Worm (Caenorhabditis elegans) whole organism, early embryonic: ENCODE results near the gene abcf-3.

Experiments used
- B0310.2 ChIP-seq: sonication (generic microtip); optimal IDR thresholded peaks from 2 replicates; lab custom pipeline; 2016; ENCODE audit warnings: mild to moderate bottlenecking, missing genetic modification characterization, missing compliant biosample characterization
- F13C5.2 ChIP-seq: sonication (generic microtip); optimal IDR thresholded peaks from 2 replicates; lab custom pipeline; 2017; ENCODE audit warnings: mild to moderate bottlenecking, missing genetic modification characterization, inconsistent platforms, missing compliant biosample characterization
- aly-1 ChIP-seq: sonication (generic microtip); optimal IDR thresholded peaks from 2 replicates; lab custom pipeline; 2016; ENCODE audit warnings: missing genetic modification characterization, missing compliant biosample characterization
- ama-1 ChIP-seq: fragments of 150-350 bp; optimal IDR thresholded peaks from 2 replicates; lab custom pipeline; 2014
- ceh-13 ChIP-seq: fragments of 200-800 bp; sonication (Bioruptor generic); optimal IDR thresholded peaks from 2 replicates; lab custom pipeline; 2018; ENCODE audit warnings: mild to moderate bottlenecking, missing genetic modification characterization, missing compliant biosample characterization
- ceh-36 ChIP-seq: sonication (generic microtip); optimal IDR thresholded peaks from 2 replicates; lab custom pipeline; 2016; ENCODE audit warnings: missing genetic modification characterization, inconsistent platforms, missing compliant biosample characterization
- ets-7 ChIP-seq: sonication (generic microtip); optimal IDR thresholded peaks from 2 replicates; lab custom pipeline; 2016; ENCODE audit warnings: missing genotype, missing genetic modification characterization, missing compliant biosample characterization
- flt-1 ChIP-seq: fragments of 200-800 bp; sonication (Bioruptor generic); IDR thresholded peaks from 2 replicates; pipeline ENCODE4 v1.3.6; 2022; ENCODE audit warnings: missing genetic modification characterization, missing compliant biosample characterization
- hmbx-1 ChIP-seq: sonication (generic microtip); optimal IDR thresholded peaks from 2 replicates; lab custom pipeline; 2016; ENCODE audit warnings: mild to moderate bottlenecking, missing genetic modification characterization, missing compliant biosample characterization
- hmg-4 ChIP-seq: fragments of 200-800 bp; sonication (Bioruptor generic); optimal IDR thresholded peaks from 2 replicates; lab custom pipeline; 2018; ENCODE audit warnings: mild to moderate bottlenecking, missing genetic modification characterization, missing compliant biosample characterization
- hnd-1 ChIP-seq: sonication (generic microtip); optimal IDR thresholded peaks from 2 replicates; lab custom pipeline; 2016; ENCODE audit warnings: missing genetic modification characterization, missing compliant biosample characterization
- pes-1 ChIP-seq: fragments of 200-800 bp; sonication (Bioruptor generic); IDR thresholded peaks from 2 replicates; pipeline ENCODE4 v1.3.6; 2022; ENCODE audit warnings: missing genetic modification reagents, missing genetic modification characterization, missing compliant biosample characterization
- scrt-1 ChIP-seq: fragments of 200-800 bp; sonication (Bioruptor generic); IDR thresholded peaks from 2 replicates; pipeline ENCODE4 v1.3.6; 2022; ENCODE audit warnings: missing genetic modification characterization, missing compliant biosample characterization
- sea-1 ChIP-seq: fragments of 200-800 bp; sonication (Bioruptor generic); conservative IDR thresholded peaks from 2 replicates; pipeline ENCODE4 v1.3.6; 2022; ENCODE audit warnings: missing genetic modification characterization, missing compliant biosample characterization
- tbx-11 ChIP-seq: fragments of 200-800 bp; sonication (Bioruptor generic); IDR thresholded peaks from 2 replicates; pipeline ENCODE4 v1.3.6; 2022; ENCODE audit warnings: missing genetic modification characterization, missing compliant biosample characterization
- tbx-37 ChIP-seq: fragments of 200-800 bp; sonication (Bioruptor generic); conservative IDR thresholded peaks from 2 replicates; pipeline ENCODE4 v1.3.6; 2022; ENCODE audit warnings: missing genetic modification reagents, missing genetic modification characterization, missing compliant biosample characterization
- tra-4 ChIP-seq: sonication (generic microtip); optimal IDR thresholded peaks from 2 replicates; lab custom pipeline; 2017; ENCODE audit warnings: missing genetic modification characterization, missing compliant biosample characterization

abcf-3 gene

DNA sequence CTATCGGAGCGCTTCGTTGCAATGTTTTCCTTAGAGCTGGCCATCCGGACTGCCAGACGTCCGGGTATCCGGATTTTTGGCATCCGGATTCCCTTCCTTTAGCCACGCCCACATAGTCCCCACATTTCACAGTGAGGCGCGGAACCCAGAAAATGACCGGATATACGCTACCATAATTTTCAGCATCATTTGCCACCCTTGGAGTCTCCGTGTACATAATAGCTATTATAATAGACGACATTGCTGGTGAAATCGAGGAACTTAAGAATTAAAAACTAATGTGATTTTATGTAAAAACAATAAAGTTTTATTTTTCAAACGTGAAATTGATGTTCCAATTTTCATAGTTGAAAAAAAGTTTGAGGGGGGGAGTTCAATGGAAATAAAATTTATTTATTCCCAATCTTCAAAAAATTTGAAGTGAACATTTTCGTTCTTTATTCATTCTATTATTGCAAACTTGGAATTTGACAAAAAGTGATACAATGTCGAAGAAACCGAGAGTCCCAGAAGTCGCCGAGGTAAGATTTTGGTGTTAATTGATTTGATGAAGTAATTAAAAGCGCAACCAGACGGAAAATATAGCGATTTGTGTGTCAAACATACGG is 37.1 kb downstream of the abcf-3 start:
- TF ChIP-seq hmg-4 (GFP tag; lab: Kevin White, UChicago) (no peak), hmbx-1 (tag; lab: Kevin White, UChicago) (no peak), ceh-36 (tag; lab: Kevin White, UChicago) (no peak)

DNA sequence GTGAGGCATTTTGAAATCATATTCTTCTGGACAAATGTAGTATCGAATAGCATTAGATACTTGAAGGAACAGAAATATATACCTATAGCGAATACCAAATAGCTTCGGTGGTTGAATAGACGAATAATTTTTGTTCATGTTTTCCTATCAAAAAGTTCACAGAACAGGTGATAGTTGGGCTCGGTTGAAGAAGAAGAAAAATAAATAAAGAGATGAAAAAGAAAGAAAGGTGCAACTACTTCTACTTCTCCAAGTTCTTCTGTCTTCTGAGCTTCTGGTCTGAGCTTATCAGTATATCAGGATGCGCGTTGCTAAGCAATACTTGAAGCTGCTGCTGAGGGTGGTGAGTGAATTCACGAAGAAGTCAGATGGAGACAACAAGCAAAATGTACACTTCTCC is 40.7 kb downstream of the abcf-3 start, which contains the start of gene C23G10.10:
Gene C23G10.10, minus strand, starts transcription at position 101 of the 400 bp plus-strand sequence.
- no peak for TF ChIP-seq tra-4 (tag; lab: Kevin White, UChicago)
- TF ChIP-seq ceh-13 (GFP tag; lab: Kevin White, UChicago) = no peak
- TF ChIP-seq flt-1 (GFP tag; lab: Robert Waterston, UW) = no peak
- TF ChIP-seq tbx-11 (GFP tag; lab: Robert Waterston, UW) = no peak
- no peak for TF ChIP-seq hnd-1 (tag; lab: Kevin White, UChicago)
- TF ChIP-seq hmbx-1 (tag; lab: Kevin White, UChicago) = no peak
- TF ChIP-seq B0310.2 = no peak
- no peak for TF ChIP-seq pes-1 (GFP tag; lab: Robert Waterston, UW)
- TF ChIP-seq sea-1 (GFP tag; lab: Robert Waterston, UW) = no peak
- no peak for TF ChIP-seq aly-1 (tag; lab: Kevin White, UChicago)

ce11 chrIII:6215476-6215875 is 42.3 kb downstream of the abcf-3 start, which contains the start of gene C23G10.11:
TSS of gene C23G10.11 (minus strand) at chrIII:6215576.
- TF ChIP-seq F13C5.2 (tag; lab: Kevin White, UChicago) (no peak), scrt-1 (no peak), aly-1 (tag; lab: Kevin White, UChicago) (no peak), B0310.2 (no peak), flt-1 (GFP tag; lab: Robert Waterston, UW) (no peak), tbx-11 (GFP tag; lab: Robert Waterston, UW) (no peak), sea-1 (GFP tag; lab: Robert Waterston, UW) (no peak), pes-1 (GFP tag; lab: Robert Waterston, UW) (no peak)

ce11 chrIII:6215943-6216342 is 42.7 kb downstream of the abcf-3 start:
- TF ChIP-seq scrt-1 (no peak), pes-1 (GFP tag; lab: Robert Waterston, UW) (no peak), tbx-11 (GFP tag; lab: Robert Waterston, UW) (no peak), hmg-4 (GFP tag; lab: Kevin White, UChicago) (no peak), sea-1 (GFP tag; lab: Robert Waterston, UW) (no peak), ama-1 (lab: Kevin White, UChicago) (no peak), ets-7 (no peak), hmbx-1 (tag; lab: Kevin White, UChicago) (no peak), tbx-37 (no peak), flt-1 (GFP tag; lab: Robert Waterston, UW) (no peak), hnd-1 (tag; lab: Kevin White, UChicago) (no peak), F13C5.2 (tag; lab: Kevin White, UChicago) (no peak), ceh-13 (GFP tag; lab: Kevin White, UChicago) (no peak), aly-1 (tag; lab: Kevin White, UChicago) (no peak), ceh-36 (tag; lab: Kevin White, UChicago) (no peak), tra-4 (tag; lab: Kevin White, UChicago) (no peak), B0310.2 (no peak)

ce11 chrIII:6216833-6217466 is 43.7 kb downstream of the abcf-3 start, which contains the start of gene hot-4:
TSS of gene hot-4 (plus strand) at chrIII:6217416.
- TF ChIP-seq hmbx-1 (tag; lab: Kevin White, UChicago) (no peak), scrt-1 (no peak), aly-1 (tag; lab: Kevin White, UChicago) (no peak), hmg-4 (GFP tag; lab: Kevin White, UChicago) (no peak), flt-1 (GFP tag; lab: Robert Waterston, UW) (no peak), pes-1 (GFP tag; lab: Robert Waterston, UW) (no peak), tbx-11 (GFP tag; lab: Robert Waterston, UW) (no peak), ceh-36 (tag; lab: Kevin White, UChicago) (no peak), sea-1 (GFP tag; lab: Robert Waterston, UW) (no peak), F13C5.2 (tag; lab: Kevin White, UChicago) (no peak), tbx-37 (no peak), B0310.2 (no peak), tra-4 (tag; lab: Kevin White, UChicago) (no peak), hnd-1 (tag; lab: Kevin White, UChicago) (no peak), ama-1 (lab: Kevin White, UChicago) (no peak), ceh-13 (GFP tag; lab: Kevin White, UChicago) (no peak), ets-7 (no peak)

DNA sequence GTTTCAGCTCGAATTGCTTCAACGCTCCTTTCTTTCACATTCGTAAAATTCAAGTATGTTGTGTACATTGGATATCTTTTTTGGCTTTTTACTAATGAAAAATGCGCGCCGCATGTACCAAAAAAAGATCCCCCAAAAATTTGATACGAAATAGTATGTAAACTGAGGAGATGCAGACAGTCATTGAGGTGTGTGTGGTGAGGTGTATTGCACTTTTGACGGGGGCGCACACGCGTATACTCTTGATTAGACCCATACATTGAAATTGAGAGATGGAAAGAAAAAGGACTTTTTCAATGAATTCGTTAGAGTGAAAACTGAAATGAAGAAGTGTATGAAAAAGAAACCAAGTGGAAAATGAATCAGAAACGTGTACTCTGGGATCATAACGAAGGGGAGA is 48.2 kb downstream of the abcf-3 start:
- no peak for TF ChIP-seq pes-1 (GFP tag; lab: Robert Waterston, UW)
- no peak for TF ChIP-seq ceh-36 (tag; lab: Kevin White, UChicago)
- TF ChIP-seq F13C5.2 (tag; lab: Kevin White, UChicago) = no peak
- TF ChIP-seq B0310.2 = no peak
- TF ChIP-seq tra-4 (tag; lab: Kevin White, UChicago) = no peak
- TF ChIP-seq hmbx-1 (tag; lab: Kevin White, UChicago) = no peak
- TF ChIP-seq flt-1 (GFP tag; lab: Robert Waterston, UW) = no peak
- TF ChIP-seq hmg-4 (GFP tag; lab: Kevin White, UChicago) = no peak
- TF ChIP-seq ama-1 (lab: Kevin White, UChicago) = no peak
- TF ChIP-seq sea-1 (GFP tag; lab: Robert Waterston, UW) = no peak
- TF ChIP-seq tbx-11 (GFP tag; lab: Robert Waterston, UW) = no peak
- TF ChIP-seq ceh-13 (GFP tag; lab: Kevin White, UChicago) = no peak
